Worm (Caenorhabditis elegans): ENCODE measurements around the gene R05G6.3.

ce11 chrIV:7551254-7551653, 34.9 kb downstream of the R05G6.3 start:
- TF ChIP-seq unc-55 (GFP tag; optimal IDR thresholded peaks at IDR 0.05), result no peak
- TF ChIP-seq syd-9 (tag; optimal IDR thresholded peaks at IDR 0.05), result no peak
- TF ChIP-seq ama-1 (optimal IDR thresholded peaks at IDR 0.05), result no peak
- TF ChIP-seq ref-2 (tag; optimal IDR thresholded peaks at IDR 0.05), result no peak
- no peak for TF ChIP-seq ceh-9 (tag; optimal IDR thresholded peaks at IDR 0.05)
- TF ChIP-seq K02D7.2 (tag; optimal IDR thresholded peaks at IDR 0.05), result no peak

All from whole organism, late embryonic.